Worm (Caenorhabditis elegans) whole organism, L1 larva: Measurements from ENCODE around the gene T05H10.8.

Experiments
- C16A3.4 ChIP-seq: fragments of 150-350 bp; optimal IDR thresholded peaks from 2 replicates; lab custom pipeline; 2014; ENCODE audit warnings: missing biosample characterization, missing genetic modification characterization
- C34B4.2 ChIP-seq: sonication (generic microtip); optimal IDR thresholded peaks from 2 replicates; lab custom pipeline; 2017; ENCODE audit warnings: mild to moderate bottlenecking, missing genetic modification characterization, missing compliant biosample characterization
- F16B12.6 ChIP-seq: fragments of 150-350 bp; optimal IDR thresholded peaks from 2 replicates; lab custom pipeline; 2014; ENCODE audit warnings: missing biosample characterization, missing genetic modification characterization
- aly-2 ChIP-seq: fragments of 150-350 bp; optimal IDR thresholded peaks from 2 replicates; lab custom pipeline; 2014; ENCODE audit warnings: missing biosample characterization, missing genetic modification characterization
- ama-1 ChIP-seq: fragments of 150-350 bp; optimal IDR thresholded peaks from 2 replicates; lab custom pipeline; 2014
- ceh-63 ChIP-seq: fragments of 200-800 bp; sonication (Bioruptor generic); optimal IDR thresholded peaks from 2 replicates; lab custom pipeline; 2018; ENCODE audit warnings: mild to moderate bottlenecking, missing genetic modification characterization, missing compliant biosample characterization
- ceh-8 ChIP-seq: fragments of 200-800 bp; sonication (Bioruptor generic); optimal IDR thresholded peaks from 2 replicates; lab custom pipeline; 2018; ENCODE audit warnings: mild to moderate bottlenecking, missing genetic modification characterization, moderate library complexity, missing compliant biosample characterization
- ceh-88 ChIP-seq: fragments of 200-800 bp; sonication (Bioruptor generic); IDR thresholded peaks from 2 replicates; pipeline ENCODE4 v1.3.6; 2022; ENCODE audit warnings: missing genetic modification characterization, missing compliant biosample characterization
- ces-1 ChIP-seq: fragments of 150-350 bp; optimal IDR thresholded peaks from 2 replicates; lab custom pipeline; 2014; ENCODE audit warnings: missing biosample characterization, missing genetic modification reagents, missing genetic modification characterization
- dsc-1 ChIP-seq: sonication (generic microtip); optimal IDR thresholded peaks from 2 replicates; lab custom pipeline; 2016; ENCODE audit warnings: mild to moderate bottlenecking, missing genetic modification characterization, missing compliant biosample characterization
- efl-1 ChIP-seq, 4 experiments: fragments of 150-350 bp; optimal IDR thresholded peaks in 3 of 4; peaks in 1 of 4; 1 replicate in 1 of 4; 2 replicates in 3 of 4; lab custom pipeline; 2014; ENCODE audit warnings: missing biosample characterization in 2 of 4, missing genetic modification characterization in 2 of 4, missing genetic modification reagents in 2 of 4
- efl-3 ChIP-seq: fragments of 200-800 bp; sonication (Bioruptor generic); optimal IDR thresholded peaks from 2 replicates; lab custom pipeline; 2018; ENCODE audit warnings: mild to moderate bottlenecking, missing genetic modification characterization, missing compliant biosample characterization
- egl-13 ChIP-seq: sonication (generic microtip); optimal IDR thresholded peaks from 2 replicates; lab custom pipeline; 2016; ENCODE audit warnings: missing genotype, missing genetic modification reagents, missing genetic modification characterization, missing compliant biosample characterization
- elt-3 ChIP-seq, 6 experiments: fragments of 150-350 bp in 1 of 6; sonication (generic microtip); optimal IDR thresholded peaks; 2 replicates each; lab custom pipeline; 2017 to 2018; ENCODE audit warnings: missing biosample characterization in 6 of 6, missing genetic modification characterization in 6 of 6, inconsistent platforms in 1 of 6
- ets-5 ChIP-seq: fragments of 200-800 bp; sonication (Bioruptor generic); IDR thresholded peaks from 2 replicates; pipeline ENCODE4 v1.3.6; 2022; ENCODE audit warnings: missing genetic modification characterization, missing compliant biosample characterization
- fkh-10 ChIP-seq: sonication (generic microtip); optimal IDR thresholded peaks from 2 replicates; lab custom pipeline; 2017; ENCODE audit warnings: missing biosample characterization, missing genetic modification reagents, missing genetic modification characterization
- fkh-8 ChIP-seq: sonication (generic microtip); optimal IDR thresholded peaks from 2 replicates; lab custom pipeline; 2016; ENCODE audit warnings: mild to moderate bottlenecking, missing genetic modification characterization, missing compliant biosample characterization
- fos-1 ChIP-seq: fragments of 150-350 bp; optimal IDR thresholded peaks from 2 replicates; lab custom pipeline; 2014; ENCODE audit warnings: missing biosample characterization, missing genetic modification characterization
- grh-1 ChIP-seq: fragments of 200-800 bp; sonication (Bioruptor generic); IDR thresholded peaks from 2 replicates; pipeline ENCODE4 v1.3.6; 2022; ENCODE audit warnings: missing genetic modification reagents, missing genetic modification characterization, missing compliant biosample characterization
- hlh-4 ChIP-seq: sonication (generic microtip); optimal IDR thresholded peaks from 2 replicates; lab custom pipeline; 2016; ENCODE audit warnings: mild to moderate bottlenecking, missing genetic modification characterization, missing compliant biosample characterization
- hpl-2 ChIP-seq: fragments of 150-350 bp; optimal IDR thresholded peaks from 2 replicates; lab custom pipeline; 2014; ENCODE audit warnings: missing biosample characterization, missing genetic modification reagents, missing genetic modification characterization
- jun-1 ChIP-seq: fragments of 150-350 bp; optimal IDR thresholded peaks from 2 replicates; lab custom pipeline; 2014; ENCODE audit warnings: missing biosample characterization, missing genetic modification reagents, missing genetic modification characterization
- lin-14 ChIP-seq: fragments of 200-800 bp; sonication (Bioruptor generic); optimal IDR thresholded peaks from 2 replicates; lab custom pipeline; 2018; ENCODE audit warnings: mild to moderate bottlenecking, missing genetic modification characterization, moderate library complexity, missing compliant biosample characterization
- lin-15B ChIP-seq: fragments of 150-350 bp; sonication (generic microtip); optimal IDR thresholded peaks from 3 replicates; lab custom pipeline; 2014; ENCODE audit warnings: missing biosample characterization, missing genetic modification characterization
- lin-39 ChIP-seq: fragments of 150-350 bp; optimal IDR thresholded peaks from 2 replicates; lab custom pipeline; 2014; ENCODE audit warnings: missing biosample characterization, missing genetic modification reagents, missing genetic modification characterization
- lir-3 ChIP-seq: sonication (generic microtip); optimal IDR thresholded peaks from 2 replicates; lab custom pipeline; 2016; ENCODE audit warnings: mild to moderate bottlenecking, missing genetic modification characterization, moderate library complexity, missing compliant biosample characterization; ENCODE audit not compliant: poor library complexity
- lsy-2 ChIP-seq, 2 experiments: fragments of 150-350 bp; optimal IDR thresholded peaks; 2 replicates each; lab custom pipeline; 2014; ENCODE audit warnings: missing biosample characterization in 2 of 2, missing genetic modification characterization in 2 of 2
- nhr-12 ChIP-seq: sonication (generic microtip); optimal IDR thresholded peaks from 2 replicates; lab custom pipeline; 2017; ENCODE audit warnings: missing biosample characterization, missing genetic modification characterization
- nhr-19 ChIP-seq: fragments of 200-800 bp; sonication (Bioruptor generic); conservative IDR thresholded peaks from 2 replicates; pipeline ENCODE4 v1.3.6; 2022; ENCODE audit warnings: missing genetic modification characterization, missing compliant biosample characterization
- nhr-20 ChIP-seq: sonication (generic microtip); optimal IDR thresholded peaks from 2 replicates; lab custom pipeline; 2016; ENCODE audit warnings: mild to moderate bottlenecking, missing genetic modification characterization, missing compliant biosample characterization
- nhr-28 ChIP-seq: fragments of 150-350 bp; optimal IDR thresholded peaks from 2 replicates; lab custom pipeline; 2014; ENCODE audit warnings: missing biosample characterization, missing genetic modification characterization
- nhr-47 ChIP-seq: sonication (generic microtip); optimal IDR thresholded peaks from 2 replicates; lab custom pipeline; 2016; ENCODE audit warnings: mild to moderate bottlenecking, missing genetic modification characterization, moderate library complexity, missing compliant biosample characterization
- nhr-77 ChIP-seq: fragments of 150-350 bp; optimal IDR thresholded peaks from 2 replicates; lab custom pipeline; 2014; ENCODE audit warnings: missing biosample characterization, missing genetic modification characterization
- nhr-85 ChIP-seq: sonication (generic microtip); peaks from one replicate; lab custom pipeline; 2016; ENCODE audit warnings: missing genetic modification characterization, inconsistent platforms, missing compliant biosample characterization
- nhr-90 ChIP-seq: sonication (generic microtip); optimal IDR thresholded peaks from 2 replicates; lab custom pipeline; 2016; ENCODE audit warnings: mild to moderate bottlenecking, missing genetic modification characterization, missing compliant biosample characterization; ENCODE audit not compliant: poor library complexity
- pag-3 ChIP-seq: sonication (generic microtip); optimal IDR thresholded peaks from 2 replicates; lab custom pipeline; 2017; ENCODE audit warnings: missing genetic modification characterization, mild to moderate bottlenecking, missing compliant biosample characterization, antibody characterized with exemption, borderline replicate concordance; ENCODE audit not compliant: insufficient read depth
- skn-1 ChIP-seq: fragments of 150-350 bp; optimal IDR thresholded peaks from 2 replicates; lab custom pipeline; 2014; ENCODE audit warnings: missing biosample characterization, missing genetic modification characterization
- snu-23 ChIP-seq: sonication (generic microtip); optimal IDR thresholded peaks from 2 replicates; lab custom pipeline; 2016; ENCODE audit warnings: missing genetic modification characterization, missing compliant biosample characterization
- sox-4 ChIP-seq: sonication (generic microtip); optimal IDR thresholded peaks from 2 replicates; lab custom pipeline; 2016; ENCODE audit warnings: missing genetic modification characterization, missing compliant biosample characterization
- sptf-1 ChIP-seq: fragments of 150-350 bp; optimal IDR thresholded peaks from 2 replicates; lab custom pipeline; 2014; ENCODE audit warnings: missing biosample characterization, missing genetic modification characterization
- sup-37 ChIP-seq: fragments of 200-800 bp; sonication (Bioruptor generic); optimal IDR thresholded peaks from 2 replicates; lab custom pipeline; 2018; ENCODE audit warnings: mild to moderate bottlenecking, missing genetic modification characterization, missing compliant biosample characterization
- swsn-7 ChIP-seq: sonication (generic microtip); optimal IDR thresholded peaks from 2 replicates; lab custom pipeline; 2016; ENCODE audit warnings: missing genetic modification characterization, missing compliant biosample characterization
- tbx-2 ChIP-seq: sonication (generic microtip); optimal IDR thresholded peaks from 2 replicates; lab custom pipeline; 2016; ENCODE audit warnings: missing genetic modification characterization, missing compliant biosample characterization
- unc-130 ChIP-seq: fragments of 150-350 bp; optimal IDR thresholded peaks from 2 replicates; lab custom pipeline; 2017; ENCODE audit warnings: missing biosample characterization, missing genetic modification characterization, inconsistent platforms
- unc-62 ChIP-seq: fragments of 150-350 bp; optimal IDR thresholded peaks from 2 replicates; lab custom pipeline; 2014; ENCODE audit warnings: missing biosample characterization, missing genetic modification reagents, missing genetic modification characterization
- unc-86 ChIP-seq: sonication (generic microtip); optimal IDR thresholded peaks from 2 replicates; lab custom pipeline; 2016; ENCODE audit warnings: missing genetic modification characterization, missing compliant biosample characterization
- xbp-1 ChIP-seq: sonication (generic microtip); optimal IDR thresholded peaks from 2 replicates; lab custom pipeline; 2016; ENCODE audit warnings: missing genetic modification characterization, missing compliant biosample characterization
- ztf-11 ChIP-seq, 2 experiments: sonication (generic microtip); optimal IDR thresholded peaks; 2 replicates each; lab custom pipeline; 2016 to 2017; ENCODE audit warnings: missing genetic modification characterization in 2 of 2, missing biosample characterization in 1 of 2, missing compliant biosample characterization in 1 of 2

T05H10.8 gene

DNA sequence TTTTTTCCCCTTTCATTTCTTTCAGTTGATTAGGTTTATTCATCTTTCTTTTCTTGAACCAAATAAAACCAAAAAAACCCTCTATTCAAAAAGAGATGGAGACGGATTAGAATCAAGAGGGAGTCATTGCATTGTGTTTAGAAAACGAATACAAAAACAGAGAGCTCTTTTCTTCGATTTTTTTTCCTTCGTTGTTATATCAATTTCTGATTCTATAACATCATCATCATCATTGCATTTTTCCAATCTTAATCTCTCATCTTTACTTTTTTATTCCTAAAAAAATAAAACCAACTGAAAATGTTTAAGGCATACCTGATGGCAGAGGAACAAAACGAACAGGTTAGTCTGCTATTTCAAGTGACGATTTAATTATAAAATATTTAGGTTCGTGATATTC lies at the start of gene T05H10.8:
Gene T05H10.8 (plus strand): TSS at position 301 of the 400 bp plus-strand sequence.
- TF ChIP-seq dsc-1 (tag; lab: Kevin White, UChicago) (peak; percentile 20), lin-15B (tag; lab: Kevin White, UChicago) (no peak)

DNA sequence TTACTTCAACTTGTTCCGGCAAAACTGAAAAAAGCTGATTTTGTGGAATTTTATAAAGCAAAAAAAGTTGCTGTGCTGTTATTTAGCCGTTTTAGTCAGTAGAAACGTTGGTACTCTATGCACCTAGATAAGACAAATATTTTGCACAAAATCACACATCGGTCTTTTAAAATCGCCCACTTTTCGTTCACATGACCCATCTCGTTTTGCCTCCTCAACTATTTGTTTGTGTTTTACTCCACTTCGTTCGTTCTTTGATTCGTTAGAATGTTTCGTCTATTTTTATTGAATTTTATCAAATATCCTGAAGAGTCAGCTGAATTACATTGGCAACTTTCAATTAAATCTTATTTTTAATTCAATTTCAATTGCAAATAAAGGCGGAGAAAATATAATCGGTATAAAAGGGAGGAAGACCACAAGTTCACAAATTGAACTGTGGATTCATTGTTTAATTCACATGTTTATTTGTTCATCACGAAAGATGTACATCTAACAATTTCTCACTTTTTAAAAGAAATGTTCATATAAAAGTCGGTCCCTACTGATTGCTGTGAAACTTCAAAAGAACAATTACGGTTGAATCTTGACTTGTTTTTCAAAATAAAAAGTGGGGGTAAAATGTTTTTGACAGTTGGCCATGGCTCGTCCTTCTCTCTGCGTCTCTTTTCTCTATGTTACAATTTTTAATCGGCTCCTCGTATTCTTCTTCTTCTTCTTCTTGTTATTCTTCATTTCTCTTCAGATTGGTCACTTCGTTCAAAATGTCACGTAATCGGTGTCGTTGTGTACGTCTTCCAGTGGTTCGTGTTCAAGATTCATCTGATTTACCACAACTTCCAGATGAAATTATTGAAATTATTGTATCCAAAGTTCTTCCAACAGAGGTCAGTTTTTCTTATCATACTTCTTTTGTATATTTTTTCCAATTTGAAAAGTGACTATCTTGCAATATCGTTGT lies 46.5 kb upstream of the T05H10.8 start, which contains the start of gene DH11.2:
Gene DH11.2 (plus strand): TSS at position 746 of the 961 bp plus-strand sequence.
- TF ChIP-seq unc-86 (no peak), F16B12.6 (tag; lab: Kevin White, UChicago) (no peak), fkh-8 (tag; lab: Kevin White, UChicago) (no peak), aly-2 (tag; lab: Kevin White, UChicago) (no peak), skn-1 (no peak), lin-15B (tag; lab: Kevin White, UChicago) (no peak), nhr-47 (tag; lab: Kevin White, UChicago) (no peak), tbx-2 (tag; lab: Kevin White, UChicago) (peak; percentile 17), ceh-63 (GFP tag; lab: Kevin White, UChicago) (no peak), nhr-28 (no peak), ces-1 (GFP tag; lab: Kevin White, UChicago) (no peak), pag-3 (tag; lab: Kevin White, UChicago) (no peak), dsc-1 (tag; lab: Kevin White, UChicago) (no peak), sup-37 (GFP tag; lab: Kevin White, UChicago) (peak; percentile 34), C16A3.4 (peak; percentile 44), sptf-1 (no peak), nhr-77 (tag; lab: Kevin White, UChicago) (no peak), fos-1 (tag; lab: Kevin White, UChicago) (no peak), ztf-11 (tag; optimal IDR thresholded peaks at IDR 0.05; lab: Kevin White, UChicago) (no peak), swsn-7 (peak; percentile 21), nhr-20 (peak; percentile 65), xbp-1 (tag; lab: Kevin White, UChicago) (no peak), elt-3 (tag; optimal IDR thresholded peaks at IDR 0.05; lab: Kevin White, UChicago) (peak in 1 of 6 experiments; percentile 56), unc-130 (tag; lab: Kevin White, UChicago) (peak; percentile 62), nhr-12 (tag; lab: Kevin White, UChicago) (no peak), grh-1 (GFP tag; lab: Robert Waterston, UW) (no peak), hlh-4 (tag; lab: Kevin White, UChicago) (no peak), lir-3 (peak; percentile 27), lsy-2 (tag; optimal IDR thresholded peaks at IDR 0.05; lab: Kevin White, UChicago) (peak in 1 of 2 experiments; percentile 1), lin-14 (GFP tag; lab: Kevin White, UChicago) (peak; percentile 33), efl-1 (optimal IDR thresholded peaks at IDR 0.05; lab: Kevin White, UChicago) (no peak), efl-1 (GFP tag; optimal IDR thresholded peaks at IDR 0.05 in 1 of 2; lab: Kevin White, UChicago) (peak in 1 of 2 experiments; percentile 68), nhr-90 (tag; lab: Kevin White, UChicago) (no peak), snu-23 (GFP tag; lab: Kevin White, UChicago) (peak; percentile 39), nhr-85 (tag; lab: Kevin White, UChicago) (peak; percentile 74), ama-1 (lab: Kevin White, UChicago) (no peak), nhr-19 (GFP tag; lab: Robert Waterston, UW) (peak; percentile 51), jun-1 (tag; lab: Kevin White, UChicago) (no peak), ceh-88 (no peak), ceh-8 (GFP tag; lab: Kevin White, UChicago) (no peak), unc-62 (no peak), lin-39 (tag; lab: Kevin White, UChicago) (no peak), hpl-2 (GFP tag; lab: Kevin White, UChicago) (no peak), fkh-10 (GFP tag; lab: Kevin White, UChicago) (no peak), efl-3 (GFP tag; lab: Kevin White, UChicago) (no peak), sox-4 (tag; lab: Kevin White, UChicago) (no peak), egl-13 (no peak), ets-5 (GFP tag; lab: Robert Waterston, UW) (no peak), C34B4.2 (tag; lab: Kevin White, UChicago) (no peak)
